Worm (Caenorhabditis elegans) whole organism, late embryonic: ENCODE measurements around the gene anp-1.

Experiments used
- C38D4.7 ChIP-seq: fragments of 200-800 bp; sonication (Bioruptor generic); optimal IDR thresholded peaks from 2 replicates; lab custom pipeline; 2018; ENCODE audit warnings: mild to moderate bottlenecking, missing genetic modification characterization, moderate library complexity, missing compliant biosample characterization
- T23F11.4 ChIP-seq: fragments of 200-800 bp; sonication (Bioruptor generic); optimal IDR thresholded peaks from 2 replicates; lab custom pipeline; 2018; ENCODE audit warnings: mild to moderate bottlenecking, missing genetic modification characterization, missing compliant biosample characterization
- Y22D7AL.16 ChIP-seq: sonication (generic microtip); optimal IDR thresholded peaks from 2 replicates; lab custom pipeline; 2016; ENCODE audit warnings: missing genetic modification characterization, missing compliant biosample characterization
- ahr-1 ChIP-seq: sonication (generic microtip); optimal IDR thresholded peaks from 2 replicates; lab custom pipeline; 2016; ENCODE audit warnings: missing genetic modification characterization, missing compliant biosample characterization
- ceh-19 ChIP-seq: fragments of 200-800 bp; sonication (Bioruptor generic); optimal IDR thresholded peaks from 2 replicates; lab custom pipeline; 2018; ENCODE audit warnings: mild to moderate bottlenecking, missing genetic modification characterization, missing compliant biosample characterization
- ceh-31 ChIP-seq: sonication (generic microtip); optimal IDR thresholded peaks from 2 replicates; lab custom pipeline; 2016; ENCODE audit warnings: missing genetic modification characterization, missing compliant biosample characterization
- ceh-34 ChIP-seq: sonication (generic microtip); optimal IDR thresholded peaks from 2 replicates; lab custom pipeline; 2016; ENCODE audit warnings: mild to moderate bottlenecking, missing genetic modification characterization, missing compliant biosample characterization
- ceh-6 ChIP-seq: fragments of 200-800 bp; sonication (Bioruptor generic); optimal IDR thresholded peaks from 2 replicates; lab custom pipeline; 2018; ENCODE audit warnings: mild to moderate bottlenecking, missing genetic modification characterization, missing compliant biosample characterization
- ceh-9 ChIP-seq: sonication (generic microtip); optimal IDR thresholded peaks from 2 replicates; lab custom pipeline; 2016; ENCODE audit warnings: mild to moderate bottlenecking, missing genetic modification characterization, inconsistent platforms, missing compliant biosample characterization
- elt-2 ChIP-seq: sonication (generic microtip); optimal IDR thresholded peaks from 2 replicates; lab custom pipeline; 2016; ENCODE audit warnings: missing genetic modification reagents, missing genetic modification characterization, missing compliant biosample characterization
- ets-4 ChIP-seq: sonication (generic microtip); optimal IDR thresholded peaks from 2 replicates; lab custom pipeline; 2016; ENCODE audit warnings: missing genetic modification characterization, missing compliant biosample characterization
- fkh-6 ChIP-seq: sonication (generic microtip); optimal IDR thresholded peaks from 2 replicates; lab custom pipeline; 2016; ENCODE audit warnings: missing genetic modification characterization, missing compliant biosample characterization
- gmeb-2 ChIP-seq: sonication (generic microtip); optimal IDR thresholded peaks from 2 replicates; lab custom pipeline; 2016; ENCODE audit warnings: missing genetic modification characterization, inconsistent platforms, missing compliant biosample characterization
- hlh-15 ChIP-seq: sonication (generic microtip); optimal IDR thresholded peaks from 2 replicates; lab custom pipeline; 2016; ENCODE audit warnings: missing genetic modification characterization, missing compliant biosample characterization
- hlh-30 ChIP-seq: sonication (generic microtip); optimal IDR thresholded peaks from 2 replicates; lab custom pipeline; 2017; ENCODE audit warnings: antibody characterized with exemption, missing genetic modification characterization, missing compliant biosample characterization; ENCODE audit not compliant: insufficient read depth
- lim-6 ChIP-seq: sonication (generic microtip); optimal IDR thresholded peaks from 2 replicates; lab custom pipeline; 2016; ENCODE audit warnings: missing genetic modification characterization, missing compliant biosample characterization
- nhr-11 ChIP-seq: fragments of 150-350 bp; optimal IDR thresholded peaks from 2 replicates; lab custom pipeline; 2014; ENCODE audit warnings: missing biosample characterization, missing genetic modification characterization
- nhr-232 ChIP-seq: sonication (generic microtip); optimal IDR thresholded peaks from 2 replicates; lab custom pipeline; 2016; ENCODE audit warnings: missing genetic modification characterization, missing compliant biosample characterization
- npax-4 ChIP-seq: sonication (generic microtip); optimal IDR thresholded peaks from 2 replicates; lab custom pipeline; 2016; ENCODE audit warnings: missing genetic modification characterization, missing compliant biosample characterization
- odd-2 ChIP-seq: sonication (generic microtip); optimal IDR thresholded peaks from 2 replicates; lab custom pipeline; 2017; ENCODE audit warnings: antibody characterized with exemption, mild to moderate bottlenecking, missing genetic modification characterization, missing compliant biosample characterization
- pag-3 ChIP-seq: sonication (generic microtip); optimal IDR thresholded peaks from 2 replicates; lab custom pipeline; 2016; ENCODE audit warnings: missing compliant biosample characterization, missing genetic modification characterization, borderline replicate concordance
- pros-1 ChIP-seq: fragments of 150-350 bp; optimal IDR thresholded peaks from 2 replicates; lab custom pipeline; 2014; ENCODE audit warnings: missing biosample characterization, missing genetic modification reagents, missing genetic modification characterization
- sdc-2 ChIP-seq: sonication (generic microtip); optimal IDR thresholded peaks from 2 replicates; lab custom pipeline; 2016; ENCODE audit warnings: missing genotype, missing genetic modification characterization, missing compliant biosample characterization
- syd-9 ChIP-seq: sonication (generic microtip); optimal IDR thresholded peaks from 2 replicates; lab custom pipeline; 2016; ENCODE audit warnings: mild to moderate bottlenecking, missing genetic modification characterization, moderate library complexity, missing compliant biosample characterization
- tbx-2 ChIP-seq: sonication (generic microtip); optimal IDR thresholded peaks from 2 replicates; lab custom pipeline; 2016; ENCODE audit warnings: missing genetic modification characterization, missing compliant biosample characterization
- ttx-3 ChIP-seq: sonication (generic microtip); optimal IDR thresholded peaks from 2 replicates; lab custom pipeline; 2016; ENCODE audit warnings: missing genetic modification reagents, missing genetic modification characterization, missing compliant biosample characterization
- unc-42 ChIP-seq: sonication (generic microtip); optimal IDR thresholded peaks from 2 replicates; lab custom pipeline; 2016; ENCODE audit warnings: missing genotype, missing genetic modification characterization, missing compliant biosample characterization
- unc-55 ChIP-seq: sonication (generic microtip); optimal IDR thresholded peaks from 2 replicates; lab custom pipeline; 2017; ENCODE audit warnings: missing biosample characterization, missing genetic modification reagents, missing genetic modification characterization
- zip-5 ChIP-seq: sonication (generic microtip); optimal IDR thresholded peaks from 2 replicates; lab custom pipeline; 2016; ENCODE audit warnings: missing genetic modification characterization, missing compliant biosample characterization
- ztf-16 ChIP-seq: sonication (generic microtip); optimal IDR thresholded peaks from 2 replicates; lab custom pipeline; 2017; ENCODE audit warnings: missing genetic modification characterization, missing compliant biosample characterization

Gene anp-1

ce11 chrV:12901301-12901700 lies 42.1 kb downstream of the anp-1 start:
- TF ChIP-seq odd-2 (tag; lab: Kevin White, UChicago), result no peak
- peak; percentile 95 for TF ChIP-seq unc-42 (tag; lab: Kevin White, UChicago)

ce11 chrV:12904054-12904453 lies 44.8 kb downstream of the anp-1 start, which contains the start of gene ttr-27:
Gene ttr-27, minus strand, starts transcription at chrV:12904098.
- no peak for TF ChIP-seq pag-3 (tag; lab: Kevin White, UChicago)
- no peak for TF ChIP-seq ceh-31
- no peak for TF ChIP-seq ttx-3
- TF ChIP-seq ceh-6 (GFP tag; lab: Kevin White, UChicago), result no peak
- TF ChIP-seq npax-4 (tag; lab: Kevin White, UChicago), result no peak
- no peak for TF ChIP-seq hlh-15 (tag; lab: Kevin White, UChicago)
- TF ChIP-seq zip-5 (tag; lab: Kevin White, UChicago), result no peak
- TF ChIP-seq gmeb-2 (tag; lab: Kevin White, UChicago), result no peak
- TF ChIP-seq ceh-19, result no peak
- no peak for TF ChIP-seq fkh-6
- no peak for TF ChIP-seq sdc-2 (tag; lab: Kevin White, UChicago)
- TF ChIP-seq tbx-2 (tag; lab: Kevin White, UChicago), result no peak
- no peak for TF ChIP-seq Y22D7AL.16 (tag; lab: Kevin White, UChicago)

ce11 chrV:12905074-12905473 lies 45.8 kb downstream of the anp-1 start, which contains the start of gene ttr-28:
Gene ttr-28, minus strand, starts transcription at chrV:12905174.
- TF ChIP-seq ceh-9 (no peak), ets-4 (tag; lab: Kevin White, UChicago) (no peak), pros-1 (tag; lab: Kevin White, UChicago) (no peak), C38D4.7 (GFP tag; lab: Kevin White, UChicago) (no peak), hlh-30 (no peak), syd-9 (no peak), Y22D7AL.16 (tag; lab: Kevin White, UChicago) (no peak), zip-5 (tag; lab: Kevin White, UChicago) (no peak), ztf-16 (tag; lab: Kevin White, UChicago) (no peak), unc-42 (tag; lab: Kevin White, UChicago) (no peak), sdc-2 (tag; lab: Kevin White, UChicago) (no peak), nhr-232 (no peak)
- TF ChIP-seq, all 69 proteins: peak for 0

- TF ChIP-seq nhr-232, result no peak
These were observed 47.5 kb downstream of the anp-1 start, which contains the start of gene ttr-29 for ce11 chrV:12906732-12907131. Gene ttr-29, minus strand, starts transcription at chrV:12906832.

- TF ChIP-seq ceh-34 (tag; lab: Kevin White, UChicago), result no peak
- TF ChIP-seq unc-55 (GFP tag; lab: Kevin White, UChicago), result peak; percentile 73
These were observed 48.2 kb downstream of the anp-1 start for ce11 chrV:12907436-12907835.

ce11 chrV:12908614-12909013 lies 49.4 kb downstream of the anp-1 start:
- TF ChIP-seq nhr-11 (tag; lab: Kevin White, UChicago), result no peak
- TF ChIP-seq lim-6 (tag; lab: Kevin White, UChicago), result no peak
- TF ChIP-seq pros-1 (tag; lab: Kevin White, UChicago), result no peak
- TF ChIP-seq ahr-1 (tag; lab: Kevin White, UChicago), result no peak
- TF ChIP-seq T23F11.4 (GFP tag; lab: Kevin White, UChicago), result no peak
- TF ChIP-seq unc-55 (GFP tag; lab: Kevin White, UChicago), result no peak
- TF ChIP-seq ceh-34 (tag; lab: Kevin White, UChicago), result peak; percentile 6
- no peak for TF ChIP-seq tbx-2 (tag; lab: Kevin White, UChicago)

- TF ChIP-seq elt-2 (tag; lab: Kevin White, UChicago) (peak; percentile 68), ztf-16 (tag; lab: Kevin White, UChicago) (no peak)
These were observed 50.4 kb downstream of the anp-1 start, which contains the start of gene nid-1 for ce11 chrV:12909544-12910157. Gene nid-1, plus strand, starts transcription at chrV:12910107.
